Worm (Caenorhabditis elegans) whole organism, L3 larva: ENCODE results near the gene Y79H2A.4.

Source experiments
- ZK546.5 ChIP-seq: sonication (generic microtip); optimal IDR thresholded peaks from 2 replicates; lab custom pipeline; 2017; ENCODE audit warnings: missing biosample characterization, missing genetic modification characterization
- ama-1 ChIP-seq: fragments of 150-350 bp; optimal IDR thresholded peaks from 2 replicates; lab custom pipeline; 2018
- ceh-16 ChIP-seq: sonication (generic microtip); optimal IDR thresholded peaks from 2 replicates; lab custom pipeline; 2017; ENCODE audit warnings: missing biosample characterization, missing genetic modification characterization
- egl-27 ChIP-seq: sonication (generic microtip); optimal IDR thresholded peaks from 4 replicates; lab custom pipeline; 2017; ENCODE audit warnings: missing biosample characterization, missing genetic modification reagents, missing genetic modification characterization
- egl-5 ChIP-seq: fragments of 150-350 bp; optimal IDR thresholded peaks from 2 replicates; lab custom pipeline; 2017; ENCODE audit warnings: missing biosample characterization, missing genetic modification reagents, missing genetic modification characterization, inconsistent platforms
- elt-1 ChIP-seq: fragments of 150-350 bp; optimal IDR thresholded peaks from 2 replicates; lab custom pipeline; 2014; ENCODE audit warnings: missing biosample characterization, missing genetic modification characterization
- elt-2 ChIP-seq: sonication (generic microtip); optimal IDR thresholded peaks from 2 replicates; lab custom pipeline; 2016; ENCODE audit warnings: missing genetic modification reagents, mild to moderate bottlenecking, missing genetic modification characterization, missing compliant biosample characterization
- elt-3 ChIP-seq, 3 experiments: fragments of 150-350 bp in 1 of 3; sonication (generic microtip) in 2 of 3; optimal IDR thresholded peaks; 2 replicates in 2 of 3; 4 replicates in 1 of 3; lab custom pipeline; 2014 to 2017; ENCODE audit warnings: missing biosample characterization in 3 of 3, missing genetic modification characterization in 3 of 3
- eor-1 ChIP-seq, 2 experiments: fragments of 150-350 bp; optimal IDR thresholded peaks; 2 replicates each; lab custom pipeline; 2014 to 2018; ENCODE audit warnings: missing biosample characterization in 2 of 2, missing genetic modification characterization in 2 of 2
- fkh-10 ChIP-seq: sonication (generic microtip); optimal IDR thresholded peaks from 2 replicates; lab custom pipeline; 2017; ENCODE audit warnings: missing biosample characterization, missing genetic modification reagents, missing genetic modification characterization
- fkh-2 ChIP-seq: fragments of 150-350 bp; optimal IDR thresholded peaks from 2 replicates; lab custom pipeline; 2014; ENCODE audit warnings: missing biosample characterization, missing genetic modification reagents, missing genetic modification characterization
- fos-1 ChIP-seq: fragments of 150-350 bp; optimal IDR thresholded peaks from 2 replicates; lab custom pipeline; 2014; ENCODE audit warnings: missing biosample characterization, missing genetic modification characterization
- jun-1 ChIP-seq: fragments of 150-350 bp; optimal IDR thresholded peaks from 2 replicates; lab custom pipeline; 2014; ENCODE audit warnings: missing biosample characterization, missing genetic modification reagents, missing genetic modification characterization
- lin-15B ChIP-seq: fragments of 150-350 bp; optimal IDR thresholded peaks from 2 replicates; lab custom pipeline; 2014; ENCODE audit warnings: missing biosample characterization, missing genetic modification characterization
- mml-1 ChIP-seq: fragments of 150-350 bp; sonication (generic microtip); optimal IDR thresholded peaks from 3 replicates; lab custom pipeline; 2014; ENCODE audit warnings: missing biosample characterization, missing genetic modification characterization
- nfya-1 ChIP-seq: sonication (generic microtip); optimal IDR thresholded peaks from 2 replicates; lab custom pipeline; 2017; ENCODE audit warnings: missing genetic modification characterization, mild to moderate bottlenecking, missing compliant biosample characterization, antibody characterized with exemption, moderate library complexity; ENCODE audit not compliant: insufficient read depth
- nhr-11 ChIP-seq: fragments of 150-350 bp; optimal IDR thresholded peaks from 2 replicates; lab custom pipeline; 2014; ENCODE audit warnings: missing biosample characterization, missing genetic modification characterization
- nhr-12 ChIP-seq: fragments of 150-350 bp; optimal IDR thresholded peaks from 2 replicates; lab custom pipeline; 2014; ENCODE audit warnings: missing biosample characterization, missing genetic modification characterization
- nhr-23 ChIP-seq: fragments of 150-350 bp; optimal IDR thresholded peaks from 2 replicates; lab custom pipeline; 2014; ENCODE audit warnings: missing biosample characterization, missing genetic modification reagents, missing genetic modification characterization
- nhr-25 ChIP-seq: sonication (generic microtip); optimal IDR thresholded peaks from 2 replicates; lab custom pipeline; 2017; ENCODE audit warnings: missing biosample characterization, missing genetic modification characterization
- nhr-28 ChIP-seq: fragments of 150-350 bp; optimal IDR thresholded peaks from 2 replicates; lab custom pipeline; 2014; ENCODE audit warnings: missing biosample characterization, missing genetic modification characterization
- nhr-76 ChIP-seq: fragments of 150-350 bp; sonication (generic microtip); optimal IDR thresholded peaks from 5 replicates; lab custom pipeline; 2014; ENCODE audit warnings: missing biosample characterization, missing genetic modification characterization
- pha-4 ChIP-seq: fragments of 150-350 bp; optimal IDR thresholded peaks from 2 replicates; lab custom pipeline; 2014; ENCODE audit warnings: missing biosample characterization, missing genetic modification reagents, missing genetic modification characterization
- sea-2 ChIP-seq: fragments of 150-350 bp; sonication (generic microtip); optimal IDR thresholded peaks from 4 replicates; lab custom pipeline; 2014; ENCODE audit warnings: missing biosample characterization, missing genetic modification reagents, missing genetic modification characterization
- skn-1 ChIP-seq: fragments of 150-350 bp; optimal IDR thresholded peaks from 2 replicates; lab custom pipeline; 2014; ENCODE audit warnings: missing biosample characterization, missing genetic modification characterization
- tbx-2 ChIP-seq: sonication (generic microtip); optimal IDR thresholded peaks from 2 replicates; lab custom pipeline; 2016; ENCODE audit warnings: mild to moderate bottlenecking, missing genetic modification characterization, missing compliant biosample characterization
- unc-39 ChIP-seq: sonication (generic microtip); optimal IDR thresholded peaks from 4 replicates; lab custom pipeline; 2017; ENCODE audit warnings: missing biosample characterization, missing genetic modification characterization
- unc-62 ChIP-seq: fragments of 150-350 bp; sonication (generic microtip); optimal IDR thresholded peaks from 4 replicates; lab custom pipeline; 2014; ENCODE audit warnings: missing biosample characterization, missing genetic modification reagents, missing genetic modification characterization
- ztf-11 ChIP-seq: fragments of 150-350 bp; optimal IDR thresholded peaks from 2 replicates; lab custom pipeline; 2014; ENCODE audit warnings: missing biosample characterization, missing genetic modification characterization
- ztf-4 ChIP-seq: fragments of 150-350 bp; optimal IDR thresholded peaks from 2 replicates; lab custom pipeline; 2014; ENCODE audit warnings: missing biosample characterization, missing genetic modification characterization

Gene Y79H2A.4

ce11 chrIII:12063934-12064333 lies 22.8 kb downstream of the Y79H2A.4 start:
- peak; percentile 63 for TF ChIP-seq nfya-1 (tag; lab: Kevin White, UChicago)
- TF ChIP-seq nhr-76: no peak
- TF ChIP-seq egl-5 (tag; lab: Kevin White, UChicago): no peak
- no peak for TF ChIP-seq pha-4 (tag; lab: Kevin White, UChicago)
- TF ChIP-seq, all 47 proteins: peak for 1

ce11 chrIII:12064494-12064893 lies 23.4 kb downstream of the Y79H2A.4 start:
- peak; percentile 51 for TF ChIP-seq nfya-1 (tag; lab: Kevin White, UChicago)
- TF ChIP-seq ztf-11 (tag; lab: Kevin White, UChicago): no peak

- peak; percentile 72 for TF ChIP-seq nfya-1 (tag; lab: Kevin White, UChicago)
- no peak for TF ChIP-seq ztf-4 (tag; lab: Kevin White, UChicago)
- no peak for TF ChIP-seq jun-1 (tag; lab: Kevin White, UChicago)
Measured at ce11 chrIII:12067736-12068135, 26.6 kb downstream of the Y79H2A.4 start.

ce11 chrIII:12077456-12077855 lies 36.4 kb downstream of the Y79H2A.4 start, which contains the start of gene php-3:
TSS of gene php-3 (minus strand) at chrIII:12077556.
- TF ChIP-seq nhr-23 (tag; lab: Kevin White, UChicago): no peak
- TF ChIP-seq mml-1 (tag; lab: Kevin White, UChicago): no peak
- no peak for TF ChIP-seq egl-27 (tag; lab: Kevin White, UChicago)
- TF ChIP-seq eor-1 (tag; optimal IDR thresholded peaks at IDR 0.05; lab: Kevin White, UChicago): no peak
- TF ChIP-seq nhr-76: no peak
- no peak for TF ChIP-seq ZK546.5
- TF ChIP-seq sea-2: no peak
- TF ChIP-seq fkh-2 (tag; lab: Kevin White, UChicago): no peak
- TF ChIP-seq lin-15B: no peak
- TF ChIP-seq ama-1 (lab: Kevin White, UChicago): no peak
- TF ChIP-seq tbx-2 (tag; lab: Kevin White, UChicago): no peak
- TF ChIP-seq unc-39 (tag; lab: Kevin White, UChicago): no peak
- TF ChIP-seq unc-62 (GFP tag; lab: Kevin White, UChicago): no peak
- no peak for TF ChIP-seq elt-1
- no peak for TF ChIP-seq elt-3 (tag; optimal IDR thresholded peaks at IDR 0.05; lab: Kevin White, UChicago)
- TF ChIP-seq skn-1 (tag; lab: Kevin White, UChicago): no peak
- TF ChIP-seq nfya-1 (tag; lab: Kevin White, UChicago): no peak

- peak; percentile 20 for TF ChIP-seq elt-2 (tag; lab: Kevin White, UChicago)
- TF ChIP-seq nfya-1 (tag; lab: Kevin White, UChicago): peak; percentile 26
- TF ChIP-seq fkh-10 (GFP tag; lab: Kevin White, UChicago): no peak
Measured at ce11 chrIII:12081992-12082628, 41.0 kb downstream of the Y79H2A.4 start.

- TF ChIP-seq fos-1: no peak
- TF ChIP-seq ceh-16: no peak
- no peak for TF ChIP-seq ama-1 (lab: Kevin White, UChicago)
- TF ChIP-seq nhr-28 (tag; lab: Kevin White, UChicago): no peak
- TF ChIP-seq nhr-12 (tag; lab: Kevin White, UChicago): no peak
- TF ChIP-seq sea-2: no peak
- no peak for TF ChIP-seq elt-2 (tag; lab: Kevin White, UChicago)
- no peak for TF ChIP-seq mml-1 (tag; lab: Kevin White, UChicago)
- TF ChIP-seq elt-1: no peak
- no peak for TF ChIP-seq nhr-11 (tag; lab: Kevin White, UChicago)
- TF ChIP-seq lin-15B: no peak
- TF ChIP-seq nhr-25: no peak
- no peak for TF ChIP-seq nhr-76
- TF ChIP-seq, all 47 proteins: peak for 0
Measured at ce11 chrIII:12084216-12084615, 43.1 kb downstream of the Y79H2A.4 start, which contains the start of gene nob-1. TSS of gene nob-1 (minus strand) at chrIII:12084316.
